Worm (Caenorhabditis elegans) whole organism, L2 larva: ENCODE results near the gene hmg-11.

Source experiments
- unc-39 ChIP-seq: fragments of 150-350 bp; optimal IDR thresholded peaks from 2 replicates; lab custom pipeline; 2014; ENCODE audit warnings: missing biosample characterization, missing genetic modification characterization
- zag-1 ChIP-seq: fragments of 150-350 bp; optimal IDR thresholded peaks from 2 replicates; lab custom pipeline; 2014; ENCODE audit warnings: missing biosample characterization, missing genetic modification characterization
- ztf-4 ChIP-seq: fragments of 150-350 bp; optimal IDR thresholded peaks from 2 replicates; lab custom pipeline; 2014; ENCODE audit warnings: missing biosample characterization, missing genetic modification characterization

DNA sequence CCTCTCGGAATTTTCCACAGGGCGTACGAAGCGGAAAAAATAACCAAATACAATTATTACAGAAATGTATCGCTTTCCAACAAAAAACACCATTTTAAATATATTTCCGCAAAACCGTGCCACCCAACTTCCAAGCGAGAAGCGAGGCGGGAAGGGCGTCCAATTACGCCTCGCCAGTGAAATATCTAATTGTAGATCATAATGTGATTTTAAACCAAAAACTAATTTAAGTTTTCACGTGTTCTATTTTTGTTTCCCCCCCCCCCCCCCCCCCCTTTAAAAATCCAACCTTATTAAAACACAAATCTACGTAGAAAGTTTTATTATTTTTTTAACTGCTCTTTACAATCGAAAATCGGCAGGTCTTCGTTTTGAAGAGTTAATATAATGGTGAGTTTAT, 16.6 kb downstream of the hmg-11 start, which contains the start of gene F10G7.12:
- TF ChIP-seq ztf-4 (tag; lab: Kevin White, UChicago) (no peak), zag-1 (tag; lab: Kevin White, UChicago) (no peak), unc-39 (tag; lab: Kevin White, UChicago) (no peak)
